Fruit fly (Drosophila melanogaster): Measurements from ENCODE around the gene bowl.

dm6 chr2L:3814163-3814562 lies 42.7 kb downstream of the bowl start:
- TF ChIP-seq CG6854 (GFP tag; optimal IDR thresholded peaks at IDR 0.05) (no peak), fkh (GFP tag; optimal IDR thresholded peaks at IDR 0.05) (no peak), CG1621 (tag; optimal IDR thresholded peaks at IDR 0.05) (no peak), Eip78C (GFP tag) (no peak), Met (GFP tag; optimal IDR thresholded peaks at IDR 0.05) (no peak), dsx (GFP tag; optimal IDR thresholded peaks at IDR 0.05; ENCODE audit: poor library complexity, severe bottlenecking) (no peak), CG6163 (GFP tag; IDR thresholded peaks at IDR 0.05) (no peak), CG11762 (GFP tag; optimal IDR thresholded peaks at IDR 0.05; ENCODE audit: insufficient read depth) (no peak), lz (GFP tag; optimal IDR thresholded peaks at IDR 0.05) (no peak), Sox14 (GFP tag; optimal IDR thresholded peaks at IDR 0.05) (no peak), net (GFP tag; optimal IDR thresholded peaks at IDR 0.05) (no peak), Hr38 (GFP tag; optimal IDR thresholded peaks at IDR 0.05) (no peak), Eip93F (GFP tag; optimal IDR thresholded peaks at IDR 0.05) (no peak)
